Worm (Caenorhabditis elegans): ENCODE results near the gene ech-2.

DNA sequence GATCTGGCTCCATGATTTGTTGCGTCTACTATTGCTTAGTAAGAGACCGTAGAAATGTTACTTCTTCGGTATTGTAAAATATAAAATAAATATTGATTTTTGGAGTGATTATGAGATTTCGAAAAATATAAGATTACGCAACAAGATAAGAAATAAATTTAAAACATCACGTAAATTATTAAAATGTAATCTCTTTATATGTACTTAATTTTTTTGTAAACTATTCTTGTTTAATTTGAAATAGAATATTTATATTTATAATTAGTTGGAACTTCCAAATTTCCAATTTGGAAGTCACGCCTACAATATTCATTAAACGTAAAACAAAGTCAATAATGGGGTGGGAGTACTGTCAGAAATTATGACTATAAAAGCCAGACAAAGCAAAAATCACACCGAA is 22.7 kb downstream of the ech-2 start, which contains the start of gene M117.4:
- TF ChIP-seq zag-1 (tag; optimal IDR thresholded peaks at IDR 0.05) (no peak), fkh-10 (GFP tag; optimal IDR thresholded peaks at IDR 0.05) (no peak), lin-39 (tag; optimal IDR thresholded peaks at IDR 0.05) (no peak), ceh-20 (GFP tag; IDR thresholded peaks at IDR 0.05) (no peak), pha-4 (GFP tag; IDR thresholded peaks at IDR 0.05) (no peak), pha-4 (tag; optimal IDR thresholded peaks at IDR 0.05) (no peak), mes-2 (tag; optimal IDR thresholded peaks at IDR 0.05; ENCODE audit: poor library complexity, severe bottlenecking) (no peak), unc-130 (GFP tag; optimal IDR thresholded peaks at IDR 0.05) (no peak), madf-5 (GFP tag; IDR thresholded peaks at IDR 0.05) (no peak), nhr-77 (tag; optimal IDR thresholded peaks at IDR 0.05) (no peak), D1046.2 (GFP tag; IDR thresholded peaks at IDR 0.05) (no peak), lir-3 (tag; optimal IDR thresholded peaks at IDR 0.05) (no peak), dve-1 (tag; optimal IDR thresholded peaks at IDR 0.05; ENCODE audit: insufficient read depth) (no peak), ama-1 (optimal IDR thresholded peaks at IDR 0.05) (no peak), nhr-25 (tag; optimal IDR thresholded peaks at IDR 0.05; ENCODE audit: borderline replicate concordance, insufficient read depth) (no peak)
